Fruit fly (Drosophila melanogaster) whole organism, embryonic: ENCODE measurements around the gene CG15431.
A peak's percentile ranks its signal among the peaks of the same experiment; 100 is the strongest.

Experiments used
- CG10462 ChIP-seq: fragments of 200-800 bp; sonication (Bioruptor generic); optimal IDR thresholded peaks from 2 replicates; lab custom pipeline; 2016; ENCODE audit warnings: missing biosample characterization, missing genetic modification characterization
- CG10654 ChIP-seq: fragments of 200-800 bp; sonication (Bioruptor generic); optimal IDR thresholded peaks from 2 replicates; lab custom pipeline; 2016; ENCODE audit warnings: missing biosample characterization, missing genetic modification characterization
- CG11696 ChIP-seq: fragments of 200-800 bp; sonication (Bioruptor generic); IDR thresholded peaks from 2 replicates; pipeline ENCODE4 v1.3.6; 2022; ENCODE audit warnings: missing biosample characterization, missing genetic modification characterization
- CG13624 ChIP-seq: fragments of 200-800 bp; sonication (Bioruptor generic); optimal IDR thresholded peaks from 2 replicates; lab custom pipeline; 2016; ENCODE audit warnings: missing biosample characterization, missing genetic modification characterization
- CG15011 ChIP-seq: fragments of 200-800 bp; sonication (Bioruptor generic); optimal IDR thresholded peaks from 3 replicates; lab custom pipeline; 2018; ENCODE audit warnings: missing biosample characterization, mild to moderate bottlenecking, missing genetic modification characterization
- CG15514 ChIP-seq: fragments of 200-800 bp; sonication (Bioruptor generic); optimal IDR thresholded peaks from 3 replicates; lab custom pipeline; 2017; ENCODE audit warnings: missing biosample characterization, missing genetic modification characterization, mild to moderate bottlenecking, moderate library complexity, missing genetic modification reagents
- CG1647 ChIP-seq: fragments of 200-800 bp; sonication (Bioruptor generic); optimal IDR thresholded peaks from 3 replicates; lab custom pipeline; 2016; ENCODE audit warnings: missing biosample characterization, missing genetic modification characterization
- CG16813 ChIP-seq: fragments of 200-800 bp; sonication (Bioruptor generic); IDR thresholded peaks from 3 replicates; pipeline ENCODE4 v1.3.6; 2022; ENCODE audit warnings: missing biosample characterization, missing genetic modification characterization; ENCODE audit not compliant: partially characterized antibody
- CG16815 ChIP-seq: fragments of 200-800 bp; sonication (Bioruptor generic); optimal IDR thresholded peaks from 3 replicates; lab custom pipeline; 2017; ENCODE audit warnings: missing biosample characterization, mild to moderate bottlenecking, missing genetic modification characterization
- CG17385 ChIP-seq: fragments of 200-800 bp; sonication (Bioruptor generic); optimal IDR thresholded peaks from 3 replicates; lab custom pipeline; 2018; ENCODE audit warnings: missing biosample characterization, mild to moderate bottlenecking, missing genetic modification characterization
- CG17829 ChIP-seq: fragments of 200-800 bp; optimal IDR thresholded peaks from 2 replicates; lab custom pipeline; 2019; ENCODE audit warnings: missing biosample characterization, mild to moderate bottlenecking, missing genetic modification characterization, moderate library complexity
- CG2712 ChIP-seq: fragments of 200-800 bp; optimal IDR thresholded peaks from 3 replicates; lab custom pipeline; 2019; ENCODE audit warnings: missing biosample characterization, mild to moderate bottlenecking, missing genetic modification characterization, moderate library complexity
- CG33557 ChIP-seq: fragments of 200-800 bp; sonication (Bioruptor generic); optimal IDR thresholded peaks from 2 replicates; lab custom pipeline; 2019; ENCODE audit warnings: missing biosample characterization, mild to moderate bottlenecking, missing genetic modification characterization, moderate library complexity
- CG6765 ChIP-seq: fragments of 200-800 bp; sonication (Bioruptor generic); optimal IDR thresholded peaks from 3 replicates; lab custom pipeline; 2017; ENCODE audit warnings: missing biosample characterization, mild to moderate bottlenecking, missing genetic modification characterization
- CG6854 ChIP-seq: fragments of 200-800 bp; sonication (Bioruptor generic); optimal IDR thresholded peaks from 3 replicates; lab custom pipeline; 2017; ENCODE audit warnings: missing biosample characterization, mild to moderate bottlenecking, missing genetic modification characterization
- CG7357 ChIP-seq: fragments of 200-800 bp; sonication (Bioruptor generic); IDR thresholded peaks from 3 replicates; pipeline ENCODE4 v1.3.6; 2022; ENCODE audit warnings: missing biosample characterization, missing genetic modification characterization
- CG7928 ChIP-seq: fragments of 200-800 bp; sonication (Bioruptor generic); optimal IDR thresholded peaks from 2 replicates; lab custom pipeline; 2017; ENCODE audit warnings: missing biosample characterization, mild to moderate bottlenecking, missing genetic modification characterization
- CG7963 ChIP-seq: fragments of 200-800 bp; sonication (Bioruptor generic); IDR thresholded peaks from 3 replicates; pipeline ENCODE4 v1.3.6; 2022; ENCODE audit warnings: missing biosample characterization, missing genetic modification characterization; ENCODE audit not compliant: partially characterized antibody
- CG8478 ChIP-seq: fragments of >200 bp; optimal IDR thresholded peaks from 2 replicates; lab custom pipeline; 2018
- CG8765 ChIP-seq: fragments of 200-800 bp; sonication (Bioruptor generic); IDR thresholded peaks from 2 replicates; pipeline ENCODE4 v1.3.6; 2022; ENCODE audit warnings: missing biosample characterization, missing genetic modification characterization
- CG9727 ChIP-seq: fragments of 200-800 bp; sonication (Bioruptor generic); optimal IDR thresholded peaks from 3 replicates; lab custom pipeline; 2017; ENCODE audit warnings: missing biosample characterization, mild to moderate bottlenecking, missing genetic modification characterization
- Dbx ChIP-seq: fragments of 200-800 bp; sonication (Bioruptor generic); IDR thresholded peaks from 3 replicates; pipeline ENCODE4 v1.3.6; 2022; ENCODE audit warnings: missing biosample characterization, missing genetic modification characterization
- Dip2 ChIP-seq: fragments of 200-800 bp; sonication (Bioruptor generic); IDR thresholded peaks from 2 replicates; pipeline ENCODE4 v1.3.6; 2022; ENCODE audit warnings: missing biosample characterization, missing genetic modification characterization
- E2f1 ChIP-seq: fragments of 200-800 bp; sonication (Bioruptor generic); IDR thresholded peaks from 2 replicates; pipeline ENCODE4 v1.3.6; 2022; ENCODE audit warnings: missing biosample characterization, missing genetic modification characterization
- Ets65A ChIP-seq: fragments of 200-800 bp; sonication (Bioruptor generic); peaks from one replicate; lab custom pipeline; 2016; ENCODE audit warnings: missing biosample characterization, missing genetic modification characterization
- HLH54F ChIP-seq: fragments of 200-800 bp; sonication (Bioruptor generic); optimal IDR thresholded peaks from 3 replicates; lab custom pipeline; 2016; ENCODE audit warnings: missing biosample characterization, missing genetic modification characterization
- Hey ChIP-seq: fragments of 200-800 bp; sonication (Bioruptor generic); optimal IDR thresholded peaks from 3 replicates; lab custom pipeline; 2018; ENCODE audit warnings: missing biosample characterization, mild to moderate bottlenecking, missing genetic modification characterization
- Lim3 ChIP-seq: fragments of 200-800 bp; sonication (Bioruptor generic); IDR thresholded peaks from 2 replicates; pipeline ENCODE4 v1.3.6; 2022; ENCODE audit warnings: missing biosample characterization, missing genetic modification characterization
- MESR4 ChIP-seq: fragments of 200-800 bp; sonication (Bioruptor generic); optimal IDR thresholded peaks from 2 replicates; lab custom pipeline; 2018; ENCODE audit warnings: missing biosample characterization, mild to moderate bottlenecking, missing genetic modification characterization, moderate library complexity
- Med ChIP-seq: fragments of 200-800 bp; sonication (Bioruptor generic); peaks from one replicate; lab custom pipeline; 2016; ENCODE audit warnings: missing biosample characterization, missing genetic modification characterization, mild to moderate bottlenecking, inconsistent platforms, moderate library complexity
- Pdp1 ChIP-seq, 2 experiments: fragments of 200-800 bp; sonication (Bioruptor generic); optimal IDR thresholded peaks; 3 replicates each; lab custom pipeline; 2016; ENCODE audit warnings: missing biosample characterization in 2 of 2, missing genetic modification characterization in 2 of 2, mild to moderate bottlenecking in 1 of 2, moderate library complexity in 1 of 2
- Rx ChIP-seq: fragments of 200-800 bp; sonication (Bioruptor generic); IDR thresholded peaks from 2 replicates; pipeline ENCODE4 v1.3.6; 2022; ENCODE audit warnings: missing biosample characterization, missing genetic modification characterization
- aop ChIP-seq: fragments of 200-800 bp; sonication (Bioruptor generic); IDR thresholded peaks from 2 replicates; pipeline ENCODE4 v1.3.6; 2022; ENCODE audit warnings: missing biosample characterization, missing genetic modification characterization
- cas ChIP-seq: fragments of 200-800 bp; sonication (Bioruptor generic); IDR thresholded peaks from 2 replicates; pipeline ENCODE4 v1.3.6; 2022; ENCODE audit warnings: missing biosample characterization, missing genetic modification characterization
- crol ChIP-seq: fragments of 200-800 bp; sonication (Bioruptor generic); IDR thresholded peaks from 2 replicates; pipeline ENCODE4 v1.3.6; 2022; ENCODE audit warnings: missing biosample characterization, missing genetic modification characterization
- ems ChIP-seq: fragments of 200-800 bp; sonication (Bioruptor generic); optimal IDR thresholded peaks from 3 replicates; lab custom pipeline; 2016; ENCODE audit warnings: missing biosample characterization, missing genetic modification characterization
- h ChIP-seq: fragments of >200 bp; optimal IDR thresholded peaks from 2 replicates; lab custom pipeline; 2017
- kay ChIP-seq: fragments of 200-800 bp; sonication (Bioruptor generic); optimal IDR thresholded peaks from 2 replicates; lab custom pipeline; 2016; ENCODE audit warnings: missing biosample characterization, missing genetic modification characterization
- nmo ChIP-seq: fragments of 200-800 bp; sonication (Bioruptor generic); optimal IDR thresholded peaks from 2 replicates; lab custom pipeline; 2018; ENCODE audit warnings: missing biosample characterization, mild to moderate bottlenecking, missing genetic modification characterization, moderate library complexity
- odd ChIP-seq: fragments of 200-800 bp; sonication (Bioruptor generic); optimal IDR thresholded peaks from 2 replicates; lab custom pipeline; 2017; ENCODE audit warnings: missing biosample characterization, mild to moderate bottlenecking, missing genetic modification characterization
- pfk ChIP-seq: fragments of 200-800 bp; sonication (Bioruptor generic); optimal IDR thresholded peaks from 2 replicates; lab custom pipeline; 2018; ENCODE audit warnings: missing biosample characterization, mild to moderate bottlenecking, missing genetic modification characterization, moderate library complexity
- pros ChIP-seq: fragments of 200-800 bp; sonication (Bioruptor generic); optimal IDR thresholded peaks from 3 replicates; lab custom pipeline; 2019; ENCODE audit warnings: missing biosample characterization, mild to moderate bottlenecking, missing genetic modification characterization, moderate library complexity
- sd ChIP-seq: fragments of 200-800 bp; sonication (Bioruptor generic); optimal IDR thresholded peaks from 3 replicates; lab custom pipeline; 2018; ENCODE audit warnings: missing biosample characterization, mild to moderate bottlenecking, missing genetic modification characterization, moderate library complexity
- seq ChIP-seq: fragments of 200-800 bp; sonication (Bioruptor generic); IDR thresholded peaks from 2 replicates; pipeline ENCODE4 v1.3.6; 2022; ENCODE audit warnings: missing biosample characterization, missing genetic modification characterization
- sisA ChIP-seq: fragments of 200-800 bp; sonication (Bioruptor generic); IDR thresholded peaks from 2 replicates; pipeline ENCODE4 v1.3.6; 2022; ENCODE audit warnings: missing biosample characterization, missing genetic modification characterization
- slou ChIP-seq: fragments of 200-800 bp; sonication (Bioruptor generic); optimal IDR thresholded peaks from 3 replicates; lab custom pipeline; 2016; ENCODE audit warnings: missing biosample characterization, missing genetic modification characterization
- ssp ChIP-seq: fragments of 200-800 bp; sonication (Bioruptor generic); IDR thresholded peaks from 2 replicates; pipeline ENCODE4 v1.3.6; 2022; ENCODE audit warnings: missing biosample characterization, missing genetic modification characterization
- sug ChIP-seq: fragments of 200-800 bp; optimal IDR thresholded peaks from 2 replicates; lab custom pipeline; 2019; ENCODE audit warnings: missing biosample characterization, mild to moderate bottlenecking, missing genetic modification characterization, moderate library complexity
- trem ChIP-seq: fragments of 200-800 bp; optimal IDR thresholded peaks from 3 replicates; lab custom pipeline; 2019; ENCODE audit warnings: missing biosample characterization, mild to moderate bottlenecking, missing genetic modification characterization, moderate library complexity
- vfl ChIP-seq: fragments of 200-800 bp; sonication (Bioruptor generic); optimal IDR thresholded peaks from 2 replicates; lab custom pipeline; 2016; ENCODE audit warnings: missing biosample characterization, missing genetic modification characterization

The CG15431 gene

dm6 chr2L:4440881-4441737 lies at the start of gene CG15431 (continued):
- no peak for TF ChIP-seq crol
- TF ChIP-seq CG2712 (tag; lab: Kevin White, UChicago), result peak; percentile 40
- peak; percentile 67 for TF ChIP-seq sd (tag; lab: Kevin White, UChicago)
- TF ChIP-seq CG33557 (GFP tag; lab: Kevin White, UChicago), result no peak
- no peak for TF ChIP-seq CG8478 (lab: Kevin White, UChicago)
- TF ChIP-seq cas, result no peak
- TF ChIP-seq CG10462 (GFP tag; lab: Kevin White, UChicago), result no peak
- TF ChIP-seq pros, result no peak
- peak; percentile 43 for TF ChIP-seq CG10654 (GFP tag; lab: Kevin White, UChicago)
- peak; percentile 11 to 60 for TF ChIP-seq Pdp1 (GFP tag; optimal IDR thresholded peaks at IDR 0.05; lab: Kevin White, UChicago)
- TF ChIP-seq CG7357 (GFP tag; lab: Robert Waterston, UW), result no peak
- no peak for TF ChIP-seq CG16813 (GFP tag; lab: Robert Waterston, UW)
- TF ChIP-seq CG7928, result no peak
- peak; percentile 31 for TF ChIP-seq CG17385 (GFP tag; lab: Kevin White, UChicago)
- peak; percentile 21 for TF ChIP-seq vfl
- TF ChIP-seq CG6765 (GFP tag; lab: Kevin White, UChicago), result no peak
- peak; percentile 31 for TF ChIP-seq nmo
- peak; percentile 71 for TF ChIP-seq Ets65A
- TF ChIP-seq seq (GFP tag; lab: Robert Waterston, UW), result peak; percentile 53; the same call in 1 of the 2 replicates
- TF ChIP-seq CG13624 (GFP tag; lab: Kevin White, UChicago), result peak; percentile 25
- TF ChIP-seq CG6854 (GFP tag; lab: Kevin White, UChicago), result peak; percentile 51
- TF ChIP-seq trem (tag; lab: Kevin White, UChicago), result no peak
- no peak for TF ChIP-seq Dip2 (GFP tag; lab: Robert Waterston, UW)
- peak; percentile 60 for TF ChIP-seq E2f1 (GFP tag; lab: Robert Waterston, UW)
- peak; percentile 67 for TF ChIP-seq Rx (GFP tag; lab: Robert Waterston, UW)
- no peak for TF ChIP-seq CG11696 (GFP tag; lab: Robert Waterston, UW)
- TF ChIP-seq slou (GFP tag; lab: Kevin White, UChicago), result no peak
- peak; percentile 44 for TF ChIP-seq CG9727 (GFP tag; lab: Kevin White, UChicago)
- TF ChIP-seq HLH54F (GFP tag; lab: Kevin White, UChicago), result peak; percentile 46
- TF ChIP-seq CG8765 (GFP tag; lab: Robert Waterston, UW), result no peak
- peak; percentile 23 for TF ChIP-seq CG1647 (GFP tag; lab: Kevin White, UChicago)
- TF ChIP-seq kay, result no peak
- no peak for TF ChIP-seq h (lab: Kevin White, UChicago)
- TF ChIP-seq CG15514 (GFP tag; lab: Kevin White, UChicago), result peak; percentile 69
- TF ChIP-seq Lim3, result no peak
- TF ChIP-seq ssp (GFP tag; lab: Robert Waterston, UW), result 0 out of 2 replicates have a peak, but pooled peaks have one; percentile 20
- no peak for TF ChIP-seq Hey
- TF ChIP-seq Med (GFP tag; lab: Kevin White, UChicago), result peak; percentile 94
- TF ChIP-seq CG7963 (GFP tag; lab: Robert Waterston, UW), result no peak
- peak; percentile 37 for TF ChIP-seq sug
- TF ChIP-seq ems (GFP tag; lab: Kevin White, UChicago), result peak; percentile 20
- no peak for TF ChIP-seq CG17829 (tag; lab: Kevin White, UChicago)
- TF ChIP-seq CG16815 (GFP tag; lab: Kevin White, UChicago), result no peak
- TF ChIP-seq Dbx (GFP tag; lab: Robert Waterston, UW), result peak; percentile 77; the same call in 2 of the 3 replicates
- no peak for TF ChIP-seq aop (GFP tag; lab: Robert Waterston, UW)
- TF ChIP-seq odd (GFP tag; lab: Kevin White, UChicago), result no peak
- no peak for TF ChIP-seq pfk (GFP tag; lab: Kevin White, UChicago)
- TF ChIP-seq sisA (GFP tag; lab: Robert Waterston, UW), result peak; percentile 59
- TF ChIP-seq CG15011, result no peak
- no peak for TF ChIP-seq MESR4
